Fruit fly (Drosophila melanogaster): ENCODE results near the gene CG17744.

DNA sequence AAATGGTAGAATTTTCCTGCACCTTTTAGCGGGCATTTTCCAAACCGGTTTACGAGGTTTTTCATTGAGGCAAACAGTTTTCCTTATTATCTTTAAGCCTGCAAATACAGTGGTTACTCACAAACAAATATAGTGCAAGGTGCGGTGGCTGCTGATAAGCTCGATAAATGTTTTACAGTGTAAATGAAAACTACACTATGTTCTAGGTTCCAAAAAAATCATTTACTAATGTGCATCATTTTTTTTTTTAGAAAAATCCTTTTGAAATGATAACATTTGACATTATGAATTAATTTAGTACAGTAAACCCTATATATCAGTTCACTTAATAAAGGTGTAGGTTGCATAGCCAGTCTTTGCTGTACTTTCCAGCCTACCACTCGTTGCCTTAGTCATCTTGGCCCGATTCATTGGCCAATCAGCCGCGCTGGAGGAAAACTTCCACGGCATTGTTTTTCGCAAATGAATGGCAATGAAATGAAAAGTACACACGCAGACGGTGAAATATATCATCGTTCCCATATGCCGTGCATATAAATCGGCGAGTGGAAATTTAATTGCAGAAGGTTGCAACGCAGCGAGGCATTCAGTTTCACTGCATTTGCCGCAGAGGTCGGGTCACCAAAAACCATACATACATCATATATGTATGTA lies 48.4 kb downstream of the CG17744 start:
- TF ChIP-seq Gug (GFP tag; IDR thresholded peaks at IDR 0.05) (no peak), fd59A (GFP tag; optimal IDR thresholded peaks at IDR 0.05) (no peak)

All from whole organism, prepupa.